Worm (Caenorhabditis elegans): ENCODE results near the gene R05H5.3.

The R05H5.3 gene

DNA sequence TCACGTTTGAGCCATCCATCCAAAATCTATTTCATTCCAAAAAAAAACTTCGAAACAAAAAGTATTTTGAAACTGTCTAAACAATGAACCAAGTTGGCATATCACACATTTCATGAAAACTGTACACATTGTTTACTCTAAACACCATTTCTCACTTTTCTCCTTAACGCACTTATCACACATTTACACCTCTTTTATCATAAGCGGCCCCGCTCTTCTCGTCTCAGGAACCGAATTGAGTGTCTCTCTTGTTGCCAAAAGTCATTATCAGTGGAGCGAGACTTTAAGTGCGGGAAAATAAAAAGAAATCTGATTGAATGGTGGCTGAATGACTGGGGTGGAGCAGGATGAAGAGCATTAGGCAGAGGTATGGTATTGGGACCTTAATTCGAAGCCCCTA, 34.4 kb downstream of the R05H5.3 start:
- TF ChIP-seq daf-16 (GFP tag; optimal IDR thresholded peaks at IDR 0.05) (no peak), daf-16 (tag; optimal IDR thresholded peaks at IDR 0.05) (peak; percentile 92), nhr-28 (tag; optimal IDR thresholded peaks at IDR 0.05) (peak; percentile 12), F26F4.8 (GFP tag; conservative IDR thresholded peaks at IDR 0.05) (no peak), pqm-1 (tag; optimal IDR thresholded peaks at IDR 0.05) (peak; percentile 45), hlh-11 (tag; optimal IDR thresholded peaks at IDR 0.05) (peak; percentile 29), dmd-6 (GFP tag; IDR thresholded peaks at IDR 0.05) (peak; percentile 53), php-3 (GFP tag; IDR thresholded peaks at IDR 0.05) (0 out of 2 replicates have a peak, but pooled peaks have one; percentile 19), Y5F2A.4 (GFP tag; optimal IDR thresholded peaks at IDR 0.05) (no peak)

DNA sequence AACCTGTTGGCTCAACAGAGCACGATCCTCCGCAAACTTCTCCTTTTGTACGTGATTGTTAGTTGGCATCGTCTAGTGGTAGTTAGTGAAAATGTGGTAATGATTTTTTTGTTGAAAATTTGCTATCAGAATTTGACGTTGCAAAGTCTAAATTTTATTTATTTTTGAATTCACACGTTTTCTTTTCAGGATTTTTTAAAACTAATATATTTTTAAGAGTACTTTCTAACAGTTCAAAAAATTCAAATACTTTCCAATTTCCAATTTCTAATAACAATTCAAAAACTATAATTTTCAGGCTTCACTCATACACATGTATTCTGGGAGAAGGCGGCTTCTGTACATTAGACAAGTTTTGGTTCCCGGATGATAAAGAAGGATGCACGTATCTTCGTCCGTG, 37.0 kb downstream of the R05H5.3 start, which contains the start of gene ubxn-5:
Gene ubxn-5, minus strand, starts transcription at position 101 of the 400 bp plus-strand sequence.
- TF ChIP-seq zfp-3 (GFP tag; conservative IDR thresholded peaks at IDR 0.05): no peak

DNA sequence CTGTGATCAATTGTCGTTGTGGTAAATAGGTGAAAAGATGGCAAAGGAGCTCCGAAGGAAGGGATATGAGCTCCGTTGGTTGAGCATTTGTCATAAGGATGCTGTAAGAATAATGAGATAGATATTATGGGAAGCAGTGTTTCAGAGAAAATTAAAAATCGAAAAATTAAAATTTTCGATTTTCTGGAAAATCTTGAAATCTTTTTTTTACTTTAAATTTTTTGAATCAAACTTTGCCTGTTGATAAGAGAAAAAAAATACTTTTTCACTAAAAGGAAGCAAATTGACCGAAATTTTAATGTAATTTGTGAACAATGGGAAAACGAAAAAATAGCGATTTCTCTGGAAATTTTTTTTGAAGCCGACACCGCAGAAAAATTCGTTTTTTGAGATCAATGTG, 42.2 kb downstream of the R05H5.3 start, which contains the start of gene mec-15:
Gene mec-15, minus strand, starts transcription at position 101 of the 400 bp plus-strand sequence.
- no peak for TF ChIP-seq hmg-1.1 (GFP tag; IDR thresholded peaks at IDR 0.05)
- no peak for TF ChIP-seq madf-5 (GFP tag; IDR thresholded peaks at IDR 0.05)
- no peak for TF ChIP-seq sdz-12 (GFP tag; optimal IDR thresholded peaks at IDR 0.05)
- TF ChIP-seq lin-29 (GFP tag; IDR thresholded peaks at IDR 0.05): no peak
- TF ChIP-seq nhr-6 (tag; optimal IDR thresholded peaks at IDR 0.05): no peak
- TF ChIP-seq lsy-2 (tag; optimal IDR thresholded peaks at IDR 0.05): no peak
- TF ChIP-seq skn-1 (tag; optimal IDR thresholded peaks at IDR 0.05): no peak

DNA sequence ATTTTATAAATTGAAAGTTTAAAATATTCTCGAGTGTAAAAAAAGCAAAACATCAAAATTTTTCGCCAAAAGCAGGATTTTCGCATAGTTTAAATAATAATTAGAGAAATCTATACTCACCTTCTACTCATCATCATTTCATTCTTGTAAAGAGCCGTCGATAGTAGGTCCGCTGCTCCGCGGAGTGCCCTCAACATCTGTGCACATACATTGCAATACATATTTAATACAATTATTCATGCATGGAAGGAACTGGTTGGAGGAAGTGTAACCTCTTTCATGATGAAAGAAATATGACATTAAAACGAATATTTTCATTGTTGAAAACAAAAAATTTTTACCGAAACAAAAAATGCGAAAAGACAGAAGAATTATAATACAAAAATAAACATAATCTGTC, 44.9 kb downstream of the R05H5.3 start, which contains the start of gene mrps-14:
Gene mrps-14, minus strand, starts transcription at position 197 of the 400 bp plus-strand sequence.
- TF ChIP-seq cey-2 (tag; optimal IDR thresholded peaks at IDR 0.05; ENCODE audit: borderline replicate concordance, insufficient read depth) (no peak), lin-38 (GFP tag; IDR thresholded peaks at IDR 0.05) (peak; percentile 37), T20F7.1 (GFP tag; optimal IDR thresholded peaks at IDR 0.05) (no peak), arid-1 (GFP tag; conservative IDR thresholded peaks at IDR 0.05) (0 out of 2 replicates have a peak, but pooled peaks have one; percentile 14), vab-7 (GFP tag; IDR thresholded peaks at IDR 0.05) (0 out of 2 replicates have a peak, but pooled peaks have one; percentile 31), fos-1 (tag; optimal IDR thresholded peaks at IDR 0.05) (no peak), ama-1 (optimal IDR thresholded peaks at IDR 0.05) (peak; percentile 44)

DNA sequence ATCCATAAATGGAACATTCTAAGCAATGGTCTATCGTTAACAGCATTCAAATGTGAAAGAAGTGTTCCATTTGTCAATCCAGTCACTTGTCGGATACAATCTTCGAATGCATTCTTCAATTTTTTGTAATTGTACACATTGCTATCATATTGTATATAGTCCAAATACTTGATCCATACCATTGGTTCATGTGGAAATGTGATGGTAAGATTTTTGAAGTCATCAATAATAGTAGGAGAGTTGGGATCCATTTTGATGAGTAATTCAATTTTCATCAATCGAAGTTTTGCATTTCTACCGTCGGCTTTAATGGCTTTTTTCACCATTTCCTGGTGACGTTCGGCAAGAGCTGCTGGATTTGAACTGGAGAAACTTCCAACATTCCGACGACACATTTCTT, 48.2 kb downstream of the R05H5.3 start:
- TF ChIP-seq F49E8.2 (tag; optimal IDR thresholded peaks at IDR 0.05; ENCODE audit: borderline replicate concordance) (no peak), unc-62 (GFP tag; optimal IDR thresholded peaks at IDR 0.05 in 1 of 2) (peak in 1 of 2 experiments; percentile 92), unc-62 (tag; optimal IDR thresholded peaks at IDR 0.05) (no peak)

DNA sequence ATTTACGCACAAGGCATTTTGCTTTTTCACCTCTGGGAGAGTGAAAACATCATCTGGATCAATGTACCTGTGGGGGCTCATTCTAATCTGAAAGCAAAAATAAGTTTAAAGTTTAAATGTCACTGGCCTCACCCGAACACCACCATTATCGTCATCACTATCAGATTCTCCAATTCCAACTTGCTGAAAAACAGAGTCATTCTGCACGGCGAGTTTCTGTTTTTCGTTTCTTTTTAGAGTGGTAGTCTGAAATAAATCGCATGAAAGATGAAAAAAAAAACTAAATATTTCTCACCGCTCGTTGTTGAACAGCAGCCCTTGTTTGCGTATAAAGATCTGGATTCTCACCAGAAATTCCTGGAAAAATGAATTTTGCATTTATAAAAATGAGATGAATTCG, 49.7 kb downstream of the R05H5.3 start:
- TF ChIP-seq mdl-1 (tag; optimal IDR thresholded peaks at IDR 0.05) (no peak), lin-38 (GFP tag; IDR thresholded peaks at IDR 0.05) (0 out of 2 replicates have a peak, but pooled peaks have one; percentile 4), lin-39 (tag; optimal IDR thresholded peaks at IDR 0.05) (no peak), madf-5 (GFP tag; IDR thresholded peaks at IDR 0.05) (0 out of 4 replicates have a peak, but pooled peaks of 1 of the 2 experiments have one; percentile 47), daf-19 (GFP tag; conservative IDR thresholded peaks at IDR 0.05) (0 out of 2 replicates have a peak, but pooled peaks have one; percentile 65), zag-1 (tag; optimal IDR thresholded peaks at IDR 0.05) (no peak)

All from whole organism, L4 larva.